Worm (Caenorhabditis elegans): ENCODE data around the gene srh-34.

srh-34 gene

ce11 chrV:446574-446973 is at the start of gene srh-34:
TSS of gene srh-34 (minus strand) at chrV:446674.
- TF ChIP-seq elt-3 (tag; optimal IDR thresholded peaks at IDR 0.05) (no peak), fkh-2 (tag; optimal IDR thresholded peaks at IDR 0.05) (no peak), mdl-1 (tag; optimal IDR thresholded peaks at IDR 0.05) (no peak), lin-15B (tag; optimal IDR thresholded peaks at IDR 0.05) (no peak), nhr-76 (tag; optimal IDR thresholded peaks at IDR 0.05) (no peak), nhr-25 (tag; optimal IDR thresholded peaks at IDR 0.05) (no peak), mml-1 (tag; optimal IDR thresholded peaks at IDR 0.05) (no peak), lsy-12 (tag; optimal IDR thresholded peaks at IDR 0.05) (no peak), eor-1 (tag; optimal IDR thresholded peaks at IDR 0.05) (no peak), hmg-11 (tag; optimal IDR thresholded peaks at IDR 0.05) (no peak), nfya-1 (tag; optimal IDR thresholded peaks at IDR 0.05; ENCODE audit: insufficient read depth) (no peak), jun-1 (tag; optimal IDR thresholded peaks at IDR 0.05) (no peak)

ce11 chrV:494284-494683 is 47.8 kb upstream of the srh-34 start, which contains the start of gene nhr-131:
TSS of gene nhr-131 (plus strand) at chrV:494370.
- TF ChIP-seq ztf-11 (tag; optimal IDR thresholded peaks at IDR 0.05), result no peak
- TF ChIP-seq nhr-23 (tag; optimal IDR thresholded peaks at IDR 0.05), result peak; percentile 30
- TF ChIP-seq elt-3 (tag; optimal IDR thresholded peaks at IDR 0.05), result peak in 2 of 3 experiments; percentile 33 to 43
- TF ChIP-seq pha-4 (tag; optimal IDR thresholded peaks at IDR 0.05), result peak; percentile 47
- TF ChIP-seq fkh-10 (GFP tag; optimal IDR thresholded peaks at IDR 0.05), result no peak
- TF ChIP-seq nfya-1 (tag; optimal IDR thresholded peaks at IDR 0.05; ENCODE audit: insufficient read depth), result no peak
- no peak for TF ChIP-seq ceh-16 (tag; optimal IDR thresholded peaks at IDR 0.05)
- no peak for TF ChIP-seq fkh-2 (tag; optimal IDR thresholded peaks at IDR 0.05)
- TF ChIP-seq nhr-12 (tag; optimal IDR thresholded peaks at IDR 0.05), result no peak
- no peak for TF ChIP-seq hmg-11 (tag; optimal IDR thresholded peaks at IDR 0.05)
- TF ChIP-seq elt-2 (tag; optimal IDR thresholded peaks at IDR 0.05), result peak; percentile 70
- TF ChIP-seq ztf-4 (tag; optimal IDR thresholded peaks at IDR 0.05), result no peak
- TF ChIP-seq nhr-11 (tag; optimal IDR thresholded peaks at IDR 0.05), result no peak
- TF ChIP-seq mml-1 (tag; optimal IDR thresholded peaks at IDR 0.05), result no peak
- TF ChIP-seq snpc-4 (tag; optimal IDR thresholded peaks at IDR 0.05), result no peak
- TF ChIP-seq ama-1 (optimal IDR thresholded peaks at IDR 0.05), result no peak
- no peak for TF ChIP-seq nhr-237 (tag; optimal IDR thresholded peaks at IDR 0.05)
- no peak for TF ChIP-seq aly-2 (tag; optimal IDR thresholded peaks at IDR 0.05)
- no peak for TF ChIP-seq ZK546.5 (tag; optimal IDR thresholded peaks at IDR 0.05)
- no peak for TF ChIP-seq nhr-43 (tag; optimal IDR thresholded peaks at IDR 0.05; ENCODE audit: poor library complexity, severe bottlenecking)
- no peak for TF ChIP-seq lin-15B (tag; optimal IDR thresholded peaks at IDR 0.05)
- no peak for TF ChIP-seq nhr-77 (tag; optimal IDR thresholded peaks at IDR 0.05)
- peak; percentile 40 for TF ChIP-seq jun-1 (tag; optimal IDR thresholded peaks at IDR 0.05)
- TF ChIP-seq ceh-28 (tag; optimal IDR thresholded peaks at IDR 0.05), result peak; percentile 66
- TF ChIP-seq pqm-1 (tag; optimal IDR thresholded peaks at IDR 0.05), result peak; percentile 30
- no peak for TF ChIP-seq unc-62 (GFP tag; optimal IDR thresholded peaks at IDR 0.05)

DNA sequence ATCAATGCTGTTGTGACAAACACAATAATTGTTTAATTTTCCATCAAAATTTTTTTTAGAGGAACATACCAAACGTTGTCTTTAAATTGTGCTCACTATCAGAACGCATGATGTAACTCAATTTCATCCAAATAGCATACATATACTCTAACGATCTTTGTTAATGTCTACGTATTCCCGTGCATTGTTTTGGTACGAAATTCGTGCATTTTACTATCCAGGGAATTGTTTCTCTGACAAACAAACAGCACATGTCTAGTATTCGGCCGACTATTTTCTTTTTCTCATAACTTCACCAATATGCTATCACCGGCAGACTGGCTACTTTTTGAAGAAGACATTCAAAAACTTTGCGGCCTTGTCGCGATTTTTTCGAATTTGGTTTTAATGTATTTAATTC is 45.0 kb upstream of the srh-34 start, which contains the start of gene str-196:
str-196 (plus strand) TSS at position 301 of the 400 bp plus-strand sequence.
- TF ChIP-seq elt-1 (tag; optimal IDR thresholded peaks at IDR 0.05) (no peak), ama-1 (optimal IDR thresholded peaks at IDR 0.05) (no peak), nhr-12 (tag; optimal IDR thresholded peaks at IDR 0.05) (no peak), sea-2 (GFP tag; optimal IDR thresholded peaks at IDR 0.05) (no peak), nhr-237 (tag; optimal IDR thresholded peaks at IDR 0.05) (no peak), skn-1 (tag; optimal IDR thresholded peaks at IDR 0.05) (no peak), ztf-11 (tag; optimal IDR thresholded peaks at IDR 0.05) (no peak), egl-27 (tag; optimal IDR thresholded peaks at IDR 0.05) (no peak), nhr-28 (tag; optimal IDR thresholded peaks at IDR 0.05) (no peak), ceh-82 (tag; optimal IDR thresholded peaks at IDR 0.05) (no peak), lin-39 (tag; optimal IDR thresholded peaks at IDR 0.05) (no peak), nhr-25 (tag; optimal IDR thresholded peaks at IDR 0.05) (no peak)

- peak; percentile 6 for TF ChIP-seq pqm-1 (tag; optimal IDR thresholded peaks at IDR 0.05)
- no peak for TF ChIP-seq ztf-11 (tag; optimal IDR thresholded peaks at IDR 0.05)
- TF ChIP-seq elt-2 (tag; optimal IDR thresholded peaks at IDR 0.05), result peak; percentile 39
- TF ChIP-seq nhr-77 (tag; optimal IDR thresholded peaks at IDR 0.05), result no peak
- TF ChIP-seq lin-15B (tag; optimal IDR thresholded peaks at IDR 0.05), result no peak
These were observed 42.8 kb upstream of the srh-34 start, which contains the start of gene nhr-106 for ce11 chrV:489320-489719. TSS of gene nhr-106 (plus strand) at chrV:489620.
